Fruit fly (Drosophila melanogaster) whole organism, embryonic: Measurements from ENCODE around the gene MED18.

Experiments used
- Atf3 ChIP-seq: fragments of 200-800 bp; sonication (Bioruptor generic); optimal IDR thresholded peaks from 3 replicates; lab custom pipeline; 2016; ENCODE audit warnings: missing biosample characterization, missing genetic modification characterization
- Bdp1 ChIP-seq: fragments of 200-800 bp; sonication (Bioruptor generic); optimal IDR thresholded peaks from 3 replicates; lab custom pipeline; 2016; ENCODE audit warnings: missing biosample characterization, missing genetic modification characterization
- BtbVII ChIP-seq: fragments of 200-800 bp; sonication (Bioruptor generic); optimal IDR thresholded peaks from 3 replicates; lab custom pipeline; 2017; ENCODE audit warnings: missing biosample characterization, mild to moderate bottlenecking, missing genetic modification characterization
- CG10209 ChIP-seq: fragments of 200-800 bp; sonication (Bioruptor generic); optimal IDR thresholded peaks from 3 replicates; lab custom pipeline; 2017; ENCODE audit warnings: missing biosample characterization, mild to moderate bottlenecking, missing genetic modification characterization, missing genetic modification reagents
- CG10267 ChIP-seq: fragments of 200-800 bp; sonication (Bioruptor generic); optimal IDR thresholded peaks from 2 replicates; lab custom pipeline; 2018; ENCODE audit warnings: missing biosample characterization, mild to moderate bottlenecking, missing genetic modification characterization, moderate library complexity
- CG11085 ChIP-seq: fragments of 200-800 bp; sonication (Bioruptor generic); IDR thresholded peaks from 2 replicates; pipeline ENCODE4 v1.3.6; 2022; ENCODE audit warnings: missing biosample characterization, missing genetic modification characterization
- CG12071 ChIP-seq: fragments of 200-800 bp; sonication (Bioruptor generic); optimal IDR thresholded peaks from 3 replicates; lab custom pipeline; 2018; ENCODE audit warnings: missing biosample characterization, mild to moderate bottlenecking, missing genetic modification characterization
- CG12744 ChIP-seq: fragments of 200-800 bp; sonication (Bioruptor generic); optimal IDR thresholded peaks from 2 replicates; lab custom pipeline; 2016; ENCODE audit warnings: missing biosample characterization, missing genetic modification characterization
- CG13296 ChIP-seq: fragments of 200-800 bp; sonication (Bioruptor generic); optimal IDR thresholded peaks from 3 replicates; lab custom pipeline; 2018; ENCODE audit warnings: missing biosample characterization, mild to moderate bottlenecking, missing genetic modification characterization
- CG15479 ChIP-seq: fragments of 200-800 bp; sonication (Bioruptor generic); optimal IDR thresholded peaks from 3 replicates; lab custom pipeline; 2019; ENCODE audit warnings: missing biosample characterization, mild to moderate bottlenecking, missing genetic modification characterization, moderate library complexity
- CG17361 ChIP-seq: fragments of 200-800 bp; sonication (Bioruptor generic); IDR thresholded peaks from 3 replicates; pipeline ENCODE4 v1.3.6; 2022; ENCODE audit warnings: missing biosample characterization, missing genetic modification characterization
- CG18476 ChIP-seq: fragments of 200-800 bp; sonication (Bioruptor generic); optimal IDR thresholded peaks from 2 replicates; lab custom pipeline; 2016; ENCODE audit warnings: missing biosample characterization, mild to moderate bottlenecking, missing genetic modification characterization
- CG30020 ChIP-seq: fragments of 200-800 bp; optimal IDR thresholded peaks from 2 replicates; lab custom pipeline; 2019; ENCODE audit warnings: missing biosample characterization, mild to moderate bottlenecking, missing genetic modification characterization, moderate library complexity
- CG33557 ChIP-seq: fragments of 200-800 bp; sonication (Bioruptor generic); optimal IDR thresholded peaks from 2 replicates; lab custom pipeline; 2019; ENCODE audit warnings: missing biosample characterization, mild to moderate bottlenecking, missing genetic modification characterization, moderate library complexity
- CG4617 ChIP-seq: fragments of 200-800 bp; sonication (Bioruptor generic); optimal IDR thresholded peaks from 3 replicates; lab custom pipeline; 2016; ENCODE audit warnings: missing biosample characterization, missing genetic modification characterization, borderline replicate concordance
- CG6272 ChIP-seq: fragments of 200-800 bp; sonication (Bioruptor generic); IDR thresholded peaks from 2 replicates; pipeline ENCODE4 v1.3.6; 2022; ENCODE audit warnings: missing biosample characterization, missing genetic modification characterization
- CG6854 ChIP-seq: fragments of 200-800 bp; sonication (Bioruptor generic); optimal IDR thresholded peaks from 3 replicates; lab custom pipeline; 2017; ENCODE audit warnings: missing biosample characterization, mild to moderate bottlenecking, missing genetic modification characterization
- CG8281 ChIP-seq: fragments of 200-800 bp; sonication (Bioruptor generic); optimal IDR thresholded peaks from 2 replicates; lab custom pipeline; 2018; ENCODE audit warnings: missing biosample characterization, mild to moderate bottlenecking, missing genetic modification characterization, moderate library complexity
- CG9437 ChIP-seq: fragments of 200-800 bp; sonication (Bioruptor generic); optimal IDR thresholded peaks from 2 replicates; lab custom pipeline; 2018; ENCODE audit warnings: missing biosample characterization, mild to moderate bottlenecking, missing genetic modification characterization
- D ChIP-seq, 2 experiments: fragments of 200-800 bp in 1 of 2; fragments of >200 bp in 1 of 2; sonication (Bioruptor generic) in 1 of 2; optimal IDR thresholded peaks; 2 replicates in 1 of 2; 3 replicates in 1 of 2; lab custom pipeline; 2017; ENCODE audit warnings: mild to moderate bottlenecking in 1 of 2, missing biosample characterization in 1 of 2, missing genetic modification characterization in 1 of 2, missing genetic modification reagents in 1 of 2
- D19B ChIP-seq: fragments of 200-800 bp; sonication (Bioruptor generic); optimal IDR thresholded peaks from 2 replicates; lab custom pipeline; 2017; ENCODE audit warnings: missing biosample characterization, mild to moderate bottlenecking, missing genetic modification characterization
- Dad ChIP-seq: fragments of 200-800 bp; sonication (Bioruptor generic); optimal IDR thresholded peaks from 3 replicates; lab custom pipeline; 2016; ENCODE audit warnings: missing biosample characterization, missing genetic modification characterization
- Dp ChIP-seq: fragments of 200-800 bp; sonication (Bioruptor generic); optimal IDR thresholded peaks from 2 replicates; lab custom pipeline; 2018; ENCODE audit warnings: missing biosample characterization, mild to moderate bottlenecking, missing genetic modification characterization, moderate library complexity
- E2f1 ChIP-seq: fragments of 200-800 bp; sonication (Bioruptor generic); IDR thresholded peaks from 2 replicates; pipeline ENCODE4 v1.3.6; 2022; ENCODE audit warnings: missing biosample characterization, missing genetic modification characterization
- Fer2 ChIP-seq: fragments of 200-800 bp; sonication (Bioruptor generic); optimal IDR thresholded peaks from 2 replicates; lab custom pipeline; 2018; ENCODE audit warnings: missing biosample characterization, mild to moderate bottlenecking, missing genetic modification characterization, moderate library complexity
- Gsc ChIP-seq: fragments of 200-800 bp; sonication (Bioruptor generic); IDR thresholded peaks from 2 replicates; pipeline ENCODE4 v1.3.6; 2022; ENCODE audit warnings: missing biosample characterization, missing genetic modification characterization
- H15 ChIP-seq: fragments of 200-800 bp; sonication (Bioruptor generic); IDR thresholded peaks from 3 replicates; pipeline ENCODE4 v1.3.6; 2022; ENCODE audit warnings: missing biosample characterization, missing genetic modification characterization
- Lhr ChIP-seq: fragments of 200-800 bp; sonication (Bioruptor generic); optimal IDR thresholded peaks from 3 replicates; lab custom pipeline; 2017; ENCODE audit warnings: mild to moderate bottlenecking, missing biosample characterization, missing genetic modification reagents, missing genetic modification characterization
- Oli ChIP-seq: fragments of 200-800 bp; sonication (Bioruptor generic); optimal IDR thresholded peaks from 2 replicates; lab custom pipeline; 2018; ENCODE audit warnings: missing biosample characterization, mild to moderate bottlenecking, missing genetic modification characterization, moderate library complexity
- Sry-δ ChIP-seq: fragments of 200-800 bp; sonication (Bioruptor generic); optimal IDR thresholded peaks from 2 replicates; lab custom pipeline; 2016; ENCODE audit warnings: missing biosample characterization, missing genetic modification characterization
- Taf1 ChIP-seq: fragments of 200-800 bp; sonication (Bioruptor generic); IDR thresholded peaks from 2 replicates; pipeline ENCODE4 v1.3.6; 2022; ENCODE audit warnings: missing biosample characterization, missing genetic modification characterization
- Trl ChIP-seq, 3 experiments: fragments of >200 bp in 2 of 3; fragments of 200-800 bp in 1 of 3; sonication (Bioruptor generic) in 1 of 3; optimal IDR thresholded peaks; 2 replicates in 1 of 3; 3 replicates in 2 of 3; lab custom pipeline; 2016 to 2017; ENCODE audit warnings: missing biosample characterization in 1 of 3, missing genetic modification characterization in 1 of 3
- bowl ChIP-seq: fragments of 200-800 bp; sonication (Bioruptor generic); IDR thresholded peaks from 2 replicates; pipeline ENCODE4 v1.3.6; 2022; ENCODE audit warnings: missing biosample characterization, missing genetic modification characterization
- btn ChIP-seq: fragments of 200-800 bp; sonication (Bioruptor generic); optimal IDR thresholded peaks from 2 replicates; lab custom pipeline; 2016; ENCODE audit warnings: missing biosample characterization, missing genetic modification characterization
- caup ChIP-seq: fragments of 200-800 bp; sonication (Bioruptor generic); optimal IDR thresholded peaks from 3 replicates; lab custom pipeline; 2017; ENCODE audit warnings: missing biosample characterization, mild to moderate bottlenecking, missing genetic modification characterization, moderate library complexity; ENCODE audit not compliant: severe bottlenecking
- dm ChIP-seq: fragments of 200-800 bp; sonication (Bioruptor generic); optimal IDR thresholded peaks from 3 replicates; lab custom pipeline; 2016; ENCODE audit warnings: missing biosample characterization, missing genetic modification characterization
- her ChIP-seq: fragments of 200-800 bp; sonication (Bioruptor generic); optimal IDR thresholded peaks from 2 replicates; lab custom pipeline; 2016; ENCODE audit warnings: missing biosample characterization, missing genetic modification characterization
- mld ChIP-seq: fragments of 200-800 bp; sonication (Bioruptor generic); IDR thresholded peaks from 3 replicates; pipeline ENCODE4 v1.3.6; 2022; ENCODE audit warnings: missing biosample characterization, missing genetic modification characterization; ENCODE audit not compliant: partially characterized antibody
- nerfin-1 ChIP-seq: fragments of 200-800 bp; sonication (Bioruptor generic); optimal IDR thresholded peaks from 3 replicates; lab custom pipeline; 2019; ENCODE audit warnings: missing biosample characterization, mild to moderate bottlenecking, missing genetic modification characterization, moderate library complexity
- nom ChIP-seq: fragments of 200-800 bp; sonication (Bioruptor generic); optimal IDR thresholded peaks from 2 replicates; lab custom pipeline; 2017; ENCODE audit warnings: missing biosample characterization, missing genetic modification characterization, mild to moderate bottlenecking, moderate library complexity, missing genetic modification reagents
- p53 ChIP-seq: fragments of 200-800 bp; sonication (Bioruptor generic); optimal IDR thresholded peaks from 2 replicates; lab custom pipeline; 2016; ENCODE audit warnings: missing biosample characterization, missing genetic modification characterization
- pita ChIP-seq: fragments of 200-800 bp; sonication (Bioruptor generic); optimal IDR thresholded peaks from 2 replicates; lab custom pipeline; 2017; ENCODE audit warnings: missing biosample characterization, mild to moderate bottlenecking, missing genetic modification characterization
- prd ChIP-seq, 3 experiments: fragments of >200 bp in 2 of 3; fragments of 200-800 bp in 1 of 3; sonication (Bioruptor generic) in 1 of 3; optimal IDR thresholded peaks in 2 of 3; IDR thresholded peaks in 1 of 3; 2 replicates in 2 of 3; 3 replicates in 1 of 3; pipeline versions ENCODE4 v1.3.6 to Lab custom; 2017 to 2022; ENCODE audit warnings: missing biosample characterization in 1 of 3, missing genetic modification characterization in 1 of 3
- salm ChIP-seq: fragments of 200-800 bp; sonication (Bioruptor generic); optimal IDR thresholded peaks from 2 replicates; lab custom pipeline; 2018; ENCODE audit warnings: missing biosample characterization, mild to moderate bottlenecking, missing genetic modification characterization
- scrt ChIP-seq: fragments of 200-800 bp; sonication (Bioruptor generic); optimal IDR thresholded peaks from 2 replicates; lab custom pipeline; 2018; ENCODE audit warnings: missing biosample characterization, mild to moderate bottlenecking, missing genetic modification characterization, moderate library complexity
- sd ChIP-seq: fragments of 200-800 bp; sonication (Bioruptor generic); optimal IDR thresholded peaks from 3 replicates; lab custom pipeline; 2018; ENCODE audit warnings: missing biosample characterization, mild to moderate bottlenecking, missing genetic modification characterization, moderate library complexity
- yki ChIP-seq: fragments of >200 bp; optimal IDR thresholded peaks from 3 replicates; lab custom pipeline; 2018
- zfh2 ChIP-seq: fragments of 200-800 bp; sonication (Bioruptor generic); optimal IDR thresholded peaks from 2 replicates; lab custom pipeline; 2016; ENCODE audit warnings: missing biosample characterization, missing genetic modification characterization

The MED18 gene

dm6 chrX:1861620-1862184 lies 4.0 kb upstream of the MED18 start, which contains the start of gene deltaCOP (continued):
- TF ChIP-seq Fer2 (tag; lab: Kevin White, UChicago), result peak; percentile 56
- TF ChIP-seq caup (GFP tag; lab: Kevin White, UChicago), result peak; percentile 86
- TF ChIP-seq CG18476, result peak; percentile 78
- no peak for TF ChIP-seq prd (optimal IDR thresholded peaks at IDR 0.05; lab: Kevin White, UChicago)
- peak; percentile 90 for TF ChIP-seq prd (GFP tag; IDR thresholded peaks at IDR 0.05; lab: Robert Waterston, UW)
- peak; percentile 92 for TF ChIP-seq D19B (GFP tag; lab: Kevin White, UChicago)
- TF ChIP-seq nerfin-1 (tag; lab: Kevin White, UChicago), result peak; percentile 11
- peak; percentile 82 for TF ChIP-seq her
- TF ChIP-seq CG8281 (tag; lab: Kevin White, UChicago), result no peak
- peak; percentile 83 for TF ChIP-seq CG10209 (GFP tag; lab: Kevin White, UChicago)
- TF ChIP-seq Lhr (GFP tag; lab: Kevin White, UChicago), result peak; percentile 30
- no peak for TF ChIP-seq scrt (GFP tag; lab: Kevin White, UChicago)
- peak; percentile 70 for TF ChIP-seq CG9437 (GFP tag; lab: Kevin White, UChicago)
- TF ChIP-seq CG11085 (GFP tag; lab: Robert Waterston, UW), result peak; percentile 71
- no peak for TF ChIP-seq Trl (optimal IDR thresholded peaks at IDR 0.05; lab: Kevin White, UChicago)
- peak; percentile 87 for TF ChIP-seq Trl (GFP tag; optimal IDR thresholded peaks at IDR 0.05; lab: Kevin White, UChicago)
- no peak for TF ChIP-seq CG6854 (GFP tag; lab: Kevin White, UChicago)
- TF ChIP-seq mld (GFP tag; lab: Robert Waterston, UW), result no peak
- peak; percentile 61 for TF ChIP-seq nom (GFP tag; lab: Kevin White, UChicago)
- TF ChIP-seq bowl, result no peak; the same call in 1 of the 2 replicates
- TF ChIP-seq Gsc, result peak; percentile 45; the same call in 1 of the 2 replicates
- peak; percentile 38 for TF ChIP-seq D (optimal IDR thresholded peaks at IDR 0.05; lab: Kevin White, UChicago)
- no peak for TF ChIP-seq D (GFP tag; optimal IDR thresholded peaks at IDR 0.05; lab: Kevin White, UChicago)
- peak; percentile 42 for TF ChIP-seq CG12071
- peak; percentile 74 for TF ChIP-seq E2f1 (GFP tag; lab: Robert Waterston, UW)
- no peak for TF ChIP-seq sd (tag; lab: Kevin White, UChicago)
- TF ChIP-seq CG30020 (tag; lab: Kevin White, UChicago), result peak; percentile 41
- TF ChIP-seq Oli (tag; lab: Kevin White, UChicago), result peak; percentile 77
- peak; percentile 89 for TF ChIP-seq Dad (GFP tag; lab: Kevin White, UChicago)
- peak; percentile 94 for TF ChIP-seq zfh2 (GFP tag; lab: Kevin White, UChicago)
- peak; percentile 59 for TF ChIP-seq CG6272
- no peak for TF ChIP-seq CG15479 (GFP tag; lab: Kevin White, UChicago)
- peak; percentile 57 for TF ChIP-seq CG33557
- peak; percentile 78 for TF ChIP-seq Taf1 (GFP tag; lab: Robert Waterston, UW)
- TF ChIP-seq CG10267 (tag; lab: Kevin White, UChicago), result peak; percentile 93
- peak; percentile 83 for TF ChIP-seq Bdp1
- peak; percentile 57 for TF ChIP-seq Sry-δ
- TF ChIP-seq p53, result peak; percentile 79
- no peak for TF ChIP-seq yki (lab: Kevin White, UChicago)
- TF ChIP-seq Atf3 (GFP tag; lab: Kevin White, UChicago), result peak; percentile 86
- TF ChIP-seq dm (GFP tag; lab: Kevin White, UChicago), result peak; percentile 89
- peak; percentile 32 for TF ChIP-seq salm (tag; lab: Kevin White, UChicago)
- TF ChIP-seq CG12744 (GFP tag; lab: Kevin White, UChicago), result peak; percentile 83
- peak; percentile 66; the same call in 1 of the 3 replicates for TF ChIP-seq H15 (GFP tag; lab: Robert Waterston, UW)
- peak; percentile 79 for TF ChIP-seq CG17361 (GFP tag; lab: Robert Waterston, UW)
- peak; percentile 55 for TF ChIP-seq BtbVII
- TF ChIP-seq Dp (GFP tag; lab: Kevin White, UChicago), result peak; percentile 45
- peak; percentile 78 for TF ChIP-seq CG4617 (GFP tag; lab: Kevin White, UChicago)
- peak; percentile 69 for TF ChIP-seq btn (GFP tag; lab: Kevin White, UChicago)
- TF ChIP-seq CG13296 (GFP tag; lab: Kevin White, UChicago), result peak; percentile 72
- no peak for TF ChIP-seq pita
